Worm (Caenorhabditis elegans) whole organism, midembryonic: ENCODE data around the gene clec-160.

Experiments used
- T22C8.4 ChIP-seq: fragments of 200-800 bp; sonication (Bioruptor generic); IDR thresholded peaks from 2 replicates; pipeline ENCODE4 v1.3.6; 2022; ENCODE audit warnings: missing genetic modification characterization, missing compliant biosample characterization
- cog-1 ChIP-seq: sonication (generic microtip); optimal IDR thresholded peaks from 2 replicates; lab custom pipeline; 2016; ENCODE audit warnings: missing genetic modification characterization, missing compliant biosample characterization
- flt-1 ChIP-seq: fragments of 200-800 bp; sonication (Bioruptor generic); IDR thresholded peaks from 2 replicates; pipeline ENCODE4 v1.3.6; 2022; ENCODE audit warnings: missing genetic modification characterization, missing compliant biosample characterization
- klf-2 ChIP-seq: fragments of 200-800 bp; sonication (Bioruptor generic); conservative IDR thresholded peaks from 2 replicates; pipeline ENCODE4 v1.3.6; 2022; ENCODE audit warnings: missing genetic modification reagents, missing genetic modification characterization, missing compliant biosample characterization
- med-1 ChIP-seq: sonication (generic microtip); optimal IDR thresholded peaks from 2 replicates; lab custom pipeline; 2017; ENCODE audit warnings: missing genetic modification characterization, mild to moderate bottlenecking, missing compliant biosample characterization, antibody characterized with exemption, missing genetic modification reagents; ENCODE audit not compliant: insufficient read depth
- tab-1 ChIP-seq: fragments of 200-800 bp; sonication (Bioruptor generic); IDR thresholded peaks from 2 replicates; pipeline ENCODE4 v1.3.6; 2022; ENCODE audit warnings: missing genetic modification characterization, missing compliant biosample characterization
- ztf-23 ChIP-seq: fragments of 200-800 bp; sonication (Bioruptor generic); IDR thresholded peaks from 2 replicates; pipeline ENCODE4 v1.3.6; 2022; ENCODE audit warnings: missing genetic modification reagents, missing genetic modification characterization, missing compliant biosample characterization

DNA sequence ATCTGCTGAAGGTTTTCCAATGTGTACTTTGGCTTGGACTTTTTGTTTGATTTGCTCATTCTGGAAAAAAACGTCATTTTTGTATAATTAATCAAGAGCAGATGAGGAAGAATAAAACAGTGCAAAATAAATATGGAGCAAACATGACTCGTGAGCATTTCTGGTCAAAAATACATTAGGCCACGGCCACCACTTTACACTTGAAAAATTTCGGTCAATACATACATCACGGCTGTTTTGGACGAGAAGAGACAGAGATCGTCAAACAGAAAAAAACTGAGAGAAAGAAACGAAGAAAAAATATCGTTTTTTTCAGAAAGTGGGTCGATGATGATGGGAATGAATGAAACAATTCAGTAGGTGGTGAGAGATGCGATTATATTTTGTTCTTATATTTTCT lies 7.5 kb downstream of the clec-160 start, which contains the start of the genes F09G8.7 and crn-7:
- no peak for TF ChIP-seq flt-1
- no peak for TF ChIP-seq T22C8.4 (GFP tag; lab: Robert Waterston, UW)
- TF ChIP-seq med-1 (GFP tag; lab: Kevin White, UChicago), result no peak
- no peak for TF ChIP-seq tab-1 (GFP tag; lab: Robert Waterston, UW)
- no peak for TF ChIP-seq cog-1 (tag; lab: Kevin White, UChicago)
- no peak for TF ChIP-seq klf-2 (GFP tag; lab: Robert Waterston, UW)
- no peak for TF ChIP-seq ztf-23 (GFP tag; lab: Robert Waterston, UW)
